Fruit fly (Drosophila melanogaster): ENCODE results near the gene CG3106.

The CG3106 gene

DNA sequence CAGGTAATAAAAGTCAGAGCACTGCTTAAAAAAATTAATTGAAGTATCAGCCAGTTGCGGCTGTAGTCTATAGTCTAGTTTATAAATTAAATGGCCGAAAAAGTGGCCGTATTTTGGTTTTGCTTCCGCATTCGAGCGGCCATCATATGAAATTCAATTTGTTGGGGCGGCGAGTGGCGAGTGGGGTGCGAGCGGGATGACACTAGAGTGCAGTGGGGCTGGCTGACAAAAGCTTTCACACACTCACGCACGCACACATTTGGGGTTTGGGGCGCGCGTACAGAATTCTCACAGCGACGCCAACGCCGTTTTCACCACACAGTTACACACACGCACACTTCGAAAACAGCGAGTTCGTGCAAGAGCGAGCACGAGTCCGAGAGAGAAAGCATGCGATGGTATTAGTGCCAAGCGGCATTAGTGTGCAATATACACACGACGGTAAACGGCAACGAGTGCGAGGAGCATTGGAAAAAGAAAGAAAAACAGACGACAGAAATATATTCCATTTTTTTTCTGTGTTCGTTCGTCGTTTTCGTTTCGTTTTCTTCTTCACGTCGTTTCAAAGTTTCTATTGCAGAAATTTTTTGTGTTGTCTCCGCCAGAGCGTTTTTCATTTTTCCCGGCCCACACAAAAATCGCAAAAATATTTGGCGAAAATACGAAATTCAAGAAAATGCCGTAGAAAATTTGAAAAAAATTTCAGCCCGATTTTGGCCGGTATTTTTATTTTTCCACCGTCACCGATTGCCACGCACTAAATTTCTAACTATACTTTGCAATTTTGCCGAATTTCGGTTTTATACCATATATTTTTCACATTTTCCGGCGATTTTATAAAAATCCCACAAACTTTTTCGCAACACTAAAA is 22.2 kb upstream of the CG3106 start (continued):
- TF ChIP-seq phol (tag; optimal IDR thresholded peaks at IDR 0.05) (peak; percentile 62), dmrt99B (tag; optimal IDR thresholded peaks at IDR 0.05) (no peak), HmgZ (tag; optimal IDR thresholded peaks at IDR 0.05) (peak; percentile 55), zf30C (GFP tag; optimal IDR thresholded peaks at IDR 0.05) (peak; percentile 76), sens (GFP tag) (peak; percentile 86), Spps (tag; optimal IDR thresholded peaks at IDR 0.05) (no peak), vvl (GFP tag; IDR thresholded peaks at IDR 0.05) (peak; percentile 27; the same call in 1 of the 2 replicates), gce (GFP tag; IDR thresholded peaks at IDR 0.05) (no peak), Drgx (GFP tag; IDR thresholded peaks at IDR 0.05) (peak; percentile 83), CG2199 (GFP tag; IDR thresholded peaks at IDR 0.05) (0 out of 3 replicates have a peak, but pooled peaks have one; percentile 35), CG4617 (GFP tag; optimal IDR thresholded peaks at IDR 0.05; ENCODE audit: borderline replicate concordance) (peak; percentile 44), Sox100B (GFP tag; optimal IDR thresholded peaks at IDR 0.05) (no peak), CG10543 (GFP tag; optimal IDR thresholded peaks at IDR 0.05) (peak; percentile 41), kni (GFP tag; optimal IDR thresholded peaks at IDR 0.05) (peak; percentile 53), CG13775 (GFP tag; optimal IDR thresholded peaks at IDR 0.05) (peak; percentile 23), stwl (tag; optimal IDR thresholded peaks at IDR 0.05) (peak; percentile 11), Med (GFP tag) (peak; percentile 80), CG17361 (GFP tag; IDR thresholded peaks at IDR 0.05) (peak; percentile 30; the same call in 1 of the 3 replicates), Deaf1 (tag; optimal IDR thresholded peaks at IDR 0.05) (peak; percentile 89), Ada2b (GFP tag; IDR thresholded peaks at IDR 0.05) (no peak), chinmo (GFP tag; IDR thresholded peaks at IDR 0.05; ENCODE audit: partially characterized antibody) (peak; percentile 69; the same call in 3 of the 4 replicates), zen2 (GFP tag; IDR thresholded peaks at IDR 0.05; ENCODE audit: partially characterized antibody) (0 out of 3 replicates have a peak, but pooled peaks have one; percentile 15), bsh (GFP tag; optimal IDR thresholded peaks at IDR 0.05) (peak in 1 of 2 experiments; percentile 58), CG1832 (GFP tag; optimal IDR thresholded peaks at IDR 0.05) (peak; percentile 82), CG12744 (GFP tag; optimal IDR thresholded peaks at IDR 0.05) (no peak), sqz (GFP tag; optimal IDR thresholded peaks at IDR 0.05) (peak; percentile 56), mirr (GFP tag; optimal IDR thresholded peaks at IDR 0.05) (peak; percentile 53), sob (GFP tag; IDR thresholded peaks at IDR 0.05) (no peak), CG8924 (tag; optimal IDR thresholded peaks at IDR 0.05) (peak; percentile 0), CG3163 (GFP tag; optimal IDR thresholded peaks at IDR 0.05) (no peak), CG34422 (GFP tag; IDR thresholded peaks at IDR 0.05) (peak; percentile 6; the same call in 1 of the 3 replicates), CG15479 (GFP tag; optimal IDR thresholded peaks at IDR 0.05) (peak; percentile 50), MESR4 (GFP tag; optimal IDR thresholded peaks at IDR 0.05) (peak; percentile 9), Hey (tag; optimal IDR thresholded peaks at IDR 0.05) (no peak), CG18011 (GFP tag; optimal IDR thresholded peaks at IDR 0.05) (peak; percentile 30), prd (optimal IDR thresholded peaks at IDR 0.05) (no peak), prd (GFP tag; IDR thresholded peaks at IDR 0.05) (no peak), Six4 (GFP tag; optimal IDR thresholded peaks at IDR 0.05) (no peak), dpn (GFP tag; optimal IDR thresholded peaks at IDR 0.05) (peak in 1 of 2 experiments; percentile 16), Adf1 (GFP tag; IDR thresholded peaks at IDR 0.05) (peak; percentile 73), ci (GFP tag; IDR thresholded peaks at IDR 0.05) (peak; percentile 48; the same call in 1 of the 3 replicates), CoRest (tag; optimal IDR thresholded peaks at IDR 0.05) (peak; percentile 7), cg (GFP tag; optimal IDR thresholded peaks at IDR 0.05) (peak; percentile 95), slbo (GFP tag; IDR thresholded peaks at IDR 0.05) (0 out of 2 replicates have a peak, but pooled peaks have one; percentile 23), psq (GFP tag; optimal IDR thresholded peaks at IDR 0.05) (peak; percentile 58), pzg (GFP tag; optimal IDR thresholded peaks at IDR 0.05) (peak; percentile 20), CG32532 (GFP tag; IDR thresholded peaks at IDR 0.05) (0 out of 2 replicates have a peak, but pooled peaks have one; percentile 21), nom (GFP tag; optimal IDR thresholded peaks at IDR 0.05) (peak; percentile 84)
